Worm (Caenorhabditis elegans): ENCODE data around the gene sri-26.

sri-26 gene

ce11 chrV:15232200-15232599 is 16.9 kb downstream of the sri-26 start, which contains the start of gene srw-13:
Gene srw-13 (plus strand): TSS chrV:15232500.
- TF ChIP-seq ztf-11 (tag; optimal IDR thresholded peaks at IDR 0.05) = no peak

ce11 chrV:15235661-15236060 is 20.4 kb downstream of the sri-26 start, which contains the start of gene nhr-164:
Gene nhr-164 (minus strand): TSS chrV:15235761.
- TF ChIP-seq nhr-77 (tag; optimal IDR thresholded peaks at IDR 0.05) = no peak
- TF ChIP-seq daf-12 (tag; optimal IDR thresholded peaks at IDR 0.05) = no peak
- no peak for TF ChIP-seq nhr-43 (tag; optimal IDR thresholded peaks at IDR 0.05; ENCODE audit: poor library complexity, severe bottlenecking)
- no peak for TF ChIP-seq jun-1 (tag; optimal IDR thresholded peaks at IDR 0.05)
- TF ChIP-seq ceh-28 (tag; optimal IDR thresholded peaks at IDR 0.05) = no peak
- no peak for TF ChIP-seq unc-39 (tag; optimal IDR thresholded peaks at IDR 0.05)
- no peak for TF ChIP-seq eor-1 (tag; optimal IDR thresholded peaks at IDR 0.05)
- TF ChIP-seq fkh-2 (tag; optimal IDR thresholded peaks at IDR 0.05) = no peak
- TF ChIP-seq fos-1 (tag; optimal IDR thresholded peaks at IDR 0.05) = no peak
- no peak for TF ChIP-seq skn-1 (tag; optimal IDR thresholded peaks at IDR 0.05)
- TF ChIP-seq nhr-25 (tag; optimal IDR thresholded peaks at IDR 0.05) = no peak
- TF ChIP-seq sea-2 (GFP tag; optimal IDR thresholded peaks at IDR 0.05) = no peak
- TF ChIP-seq fkh-10 (GFP tag; optimal IDR thresholded peaks at IDR 0.05) = no peak
- TF ChIP-seq lin-15B (tag; optimal IDR thresholded peaks at IDR 0.05) = no peak

- TF ChIP-seq nhr-11 (tag; optimal IDR thresholded peaks at IDR 0.05) (no peak), ceh-9 (tag; optimal IDR thresholded peaks at IDR 0.05) (no peak), tbx-2 (tag; optimal IDR thresholded peaks at IDR 0.05) (no peak), mdl-1 (tag; optimal IDR thresholded peaks at IDR 0.05) (no peak), zag-1 (tag; optimal IDR thresholded peaks at IDR 0.05) (no peak), daf-12 (tag; optimal IDR thresholded peaks at IDR 0.05) (no peak), fkh-2 (tag; optimal IDR thresholded peaks at IDR 0.05) (no peak), jun-1 (tag; optimal IDR thresholded peaks at IDR 0.05) (no peak), ZK546.5 (tag; optimal IDR thresholded peaks at IDR 0.05) (no peak), lin-39 (tag; optimal IDR thresholded peaks at IDR 0.05) (no peak), aly-2 (tag; optimal IDR thresholded peaks at IDR 0.05) (no peak), pha-4 (tag; optimal IDR thresholded peaks at IDR 0.05) (no peak), ztf-4 (tag; optimal IDR thresholded peaks at IDR 0.05) (no peak), skn-1 (tag; optimal IDR thresholded peaks at IDR 0.05) (no peak)
Measured at ce11 chrV:15238552-15238951, 23.3 kb downstream of the sri-26 start, which contains the start of gene srw-12. Gene srw-12 (minus strand): TSS chrV:15238652.

DNA sequence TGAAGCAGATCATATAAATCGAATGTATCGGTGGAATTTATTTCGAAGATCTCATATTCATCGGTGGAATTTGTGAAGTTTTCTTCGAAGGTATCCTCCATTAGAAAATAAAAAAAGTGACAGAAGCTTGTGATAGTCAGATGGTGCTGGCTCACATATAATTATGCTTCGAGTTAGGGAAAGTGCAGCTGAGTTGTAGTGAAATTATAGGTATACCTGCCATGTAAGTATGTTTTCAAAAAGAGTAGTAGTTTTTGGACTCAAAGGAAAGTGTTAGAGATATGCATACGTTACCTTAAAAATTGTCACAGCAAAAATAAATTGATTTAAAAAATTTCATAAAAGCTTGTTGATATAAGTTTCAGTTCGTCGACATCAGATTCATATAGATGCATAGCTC is 24.9 kb downstream of the sri-26 start, which contains the start of gene srw-11:
Gene srw-11 (minus strand): TSS at position 101 of the 400 bp plus-strand sequence.
- no peak for TF ChIP-seq elt-1 (tag; optimal IDR thresholded peaks at IDR 0.05)
- no peak for TF ChIP-seq nhr-28 (tag; optimal IDR thresholded peaks at IDR 0.05)
- TF ChIP-seq egl-27 (tag; optimal IDR thresholded peaks at IDR 0.05) = no peak
- TF ChIP-seq unc-39 (tag; optimal IDR thresholded peaks at IDR 0.05) = no peak
- TF ChIP-seq eor-1 (tag; optimal IDR thresholded peaks at IDR 0.05) = no peak
- no peak for TF ChIP-seq mml-1 (tag; optimal IDR thresholded peaks at IDR 0.05)
- TF ChIP-seq snpc-4 (tag; optimal IDR thresholded peaks at IDR 0.05) = no peak
- TF ChIP-seq ztf-4 (tag; optimal IDR thresholded peaks at IDR 0.05) = no peak
- TF ChIP-seq egl-5 (tag; optimal IDR thresholded peaks at IDR 0.05) = no peak
- TF ChIP-seq elt-2 (tag; optimal IDR thresholded peaks at IDR 0.05) = no peak
- no peak for TF ChIP-seq ztf-11 (tag; optimal IDR thresholded peaks at IDR 0.05)
- no peak for TF ChIP-seq ceh-82 (tag; optimal IDR thresholded peaks at IDR 0.05)
- no peak for TF ChIP-seq nhr-67 (tag; optimal IDR thresholded peaks at IDR 0.05)
- TF ChIP-seq tbx-2 (tag; optimal IDR thresholded peaks at IDR 0.05) = no peak

- no peak for TF ChIP-seq tbx-2 (tag; optimal IDR thresholded peaks at IDR 0.05)
- TF ChIP-seq ztf-11 (tag; optimal IDR thresholded peaks at IDR 0.05) = no peak
- TF ChIP-seq nhr-77 (tag; optimal IDR thresholded peaks at IDR 0.05) = no peak
- TF ChIP-seq lsy-12 (tag; optimal IDR thresholded peaks at IDR 0.05) = no peak
- TF ChIP-seq elt-1 (tag; optimal IDR thresholded peaks at IDR 0.05) = no peak
- TF ChIP-seq lin-39 (tag; optimal IDR thresholded peaks at IDR 0.05) = no peak
- TF ChIP-seq ceh-16 (tag; optimal IDR thresholded peaks at IDR 0.05) = no peak
- no peak for TF ChIP-seq nhr-76 (tag; optimal IDR thresholded peaks at IDR 0.05)
- no peak for TF ChIP-seq mdl-1 (tag; optimal IDR thresholded peaks at IDR 0.05)
- TF ChIP-seq ceh-9 (tag; optimal IDR thresholded peaks at IDR 0.05) = no peak
- TF ChIP-seq hmg-11 (tag; optimal IDR thresholded peaks at IDR 0.05) = no peak
- no peak for TF ChIP-seq elt-2 (tag; optimal IDR thresholded peaks at IDR 0.05)
- no peak for TF ChIP-seq daf-12 (tag; optimal IDR thresholded peaks at IDR 0.05)
- TF ChIP-seq elt-3 (tag; optimal IDR thresholded peaks at IDR 0.05) = no peak
- no peak for TF ChIP-seq mml-1 (tag; optimal IDR thresholded peaks at IDR 0.05)
- TF ChIP-seq unc-62 (GFP tag; optimal IDR thresholded peaks at IDR 0.05) = no peak
- no peak for TF ChIP-seq ceh-82 (tag; optimal IDR thresholded peaks at IDR 0.05)
- TF ChIP-seq R02D3.7 (tag; optimal IDR thresholded peaks at IDR 0.05) = no peak
Measured at ce11 chrV:15241259-15241658, 26.0 kb downstream of the sri-26 start, which contains the start of gene chil-12. Gene chil-12 (plus strand): TSS chrV:15241559.

Data from whole organism, L3 larva.